Worm (Caenorhabditis elegans): Measurements from ENCODE around the gene sre-33.

The sre-33 gene

DNA sequence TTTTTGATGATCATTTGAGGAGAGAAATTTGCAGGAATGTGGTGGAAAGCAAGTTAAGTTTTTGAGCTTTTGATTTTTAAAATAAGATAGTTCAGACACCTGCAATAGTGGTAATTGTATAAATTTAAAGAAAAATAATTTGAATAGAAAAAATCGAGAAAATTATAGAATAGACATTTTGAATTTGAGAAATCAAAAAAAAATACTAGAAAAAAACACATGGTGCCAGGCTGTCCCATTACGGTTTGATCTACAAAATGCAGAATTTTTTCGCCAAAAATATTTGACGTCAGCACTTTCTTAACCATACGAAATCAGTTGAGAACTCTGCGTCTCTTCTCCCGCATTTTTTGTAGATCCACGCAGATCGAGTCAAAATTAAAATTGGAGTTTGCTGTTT is 35.6 kb upstream of the sre-33 start, which contains the start of gene sre-27:
Gene sre-27 (minus strand): TSS at position 101 of the 400 bp plus-strand sequence.
- TF ChIP-seq zag-1 (tag; optimal IDR thresholded peaks at IDR 0.05), result no peak
- TF ChIP-seq pqm-1 (tag; optimal IDR thresholded peaks at IDR 0.05), result no peak
- TF ChIP-seq nhr-11 (tag; optimal IDR thresholded peaks at IDR 0.05), result no peak
- TF ChIP-seq mml-1 (tag; optimal IDR thresholded peaks at IDR 0.05), result no peak
- no peak for TF ChIP-seq lin-15B (tag; optimal IDR thresholded peaks at IDR 0.05)
- no peak for TF ChIP-seq egl-27 (tag; optimal IDR thresholded peaks at IDR 0.05)
- no peak for TF ChIP-seq unc-62 (GFP tag; optimal IDR thresholded peaks at IDR 0.05)
- no peak for TF ChIP-seq nhr-25 (tag; optimal IDR thresholded peaks at IDR 0.05)
- TF ChIP-seq ztf-4 (tag; optimal IDR thresholded peaks at IDR 0.05), result no peak
- no peak for TF ChIP-seq lsy-12 (tag; optimal IDR thresholded peaks at IDR 0.05)
- TF ChIP-seq ceh-28 (tag; optimal IDR thresholded peaks at IDR 0.05), result no peak
- no peak for TF ChIP-seq ceh-9 (tag; optimal IDR thresholded peaks at IDR 0.05)
- TF ChIP-seq lin-39 (tag; optimal IDR thresholded peaks at IDR 0.05), result no peak
- TF ChIP-seq ZK546.5 (tag; optimal IDR thresholded peaks at IDR 0.05), result no peak
- no peak for TF ChIP-seq jun-1 (tag; optimal IDR thresholded peaks at IDR 0.05)
- no peak for TF ChIP-seq snpc-4 (tag; optimal IDR thresholded peaks at IDR 0.05)
- no peak for TF ChIP-seq hmg-11 (tag; optimal IDR thresholded peaks at IDR 0.05)
- TF ChIP-seq nhr-77 (tag; optimal IDR thresholded peaks at IDR 0.05), result no peak

DNA sequence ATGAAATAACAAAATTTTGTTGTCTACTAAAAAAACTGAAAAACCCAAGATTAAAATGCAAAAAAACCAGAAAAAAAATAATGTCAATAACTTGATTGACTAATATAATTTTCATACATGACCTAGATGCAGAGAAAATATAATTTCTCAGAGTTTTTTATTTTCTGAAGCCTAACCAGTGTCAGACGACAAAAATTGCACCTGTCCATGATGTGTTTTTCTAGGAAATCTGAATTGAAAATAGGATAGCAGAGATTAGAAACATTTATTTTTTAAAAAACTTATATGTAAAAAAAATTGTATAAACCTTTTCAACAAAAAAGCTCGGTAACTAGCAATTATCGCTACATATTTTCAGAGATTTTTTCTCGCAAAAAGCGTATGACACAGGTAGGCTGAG is 35.1 kb upstream of the sre-33 start:
- TF ChIP-seq eor-1 (tag; optimal IDR thresholded peaks at IDR 0.05), result no peak
- TF ChIP-seq nhr-76 (tag; optimal IDR thresholded peaks at IDR 0.05), result no peak
- TF ChIP-seq nhr-43 (tag; optimal IDR thresholded peaks at IDR 0.05; ENCODE audit: poor library complexity, severe bottlenecking), result no peak
- no peak for TF ChIP-seq sea-2 (GFP tag; optimal IDR thresholded peaks at IDR 0.05)
- no peak for TF ChIP-seq skn-1 (tag; optimal IDR thresholded peaks at IDR 0.05)
- TF ChIP-seq nhr-25 (tag; optimal IDR thresholded peaks at IDR 0.05), result no peak
- TF ChIP-seq nhr-67 (tag; optimal IDR thresholded peaks at IDR 0.05), result no peak
- no peak for TF ChIP-seq lsy-12 (tag; optimal IDR thresholded peaks at IDR 0.05)
- TF ChIP-seq egl-27 (tag; optimal IDR thresholded peaks at IDR 0.05), result no peak
- no peak for TF ChIP-seq ceh-16 (tag; optimal IDR thresholded peaks at IDR 0.05)
- TF ChIP-seq hmg-11 (tag; optimal IDR thresholded peaks at IDR 0.05), result no peak
- no peak for TF ChIP-seq aly-2 (tag; optimal IDR thresholded peaks at IDR 0.05)

DNA sequence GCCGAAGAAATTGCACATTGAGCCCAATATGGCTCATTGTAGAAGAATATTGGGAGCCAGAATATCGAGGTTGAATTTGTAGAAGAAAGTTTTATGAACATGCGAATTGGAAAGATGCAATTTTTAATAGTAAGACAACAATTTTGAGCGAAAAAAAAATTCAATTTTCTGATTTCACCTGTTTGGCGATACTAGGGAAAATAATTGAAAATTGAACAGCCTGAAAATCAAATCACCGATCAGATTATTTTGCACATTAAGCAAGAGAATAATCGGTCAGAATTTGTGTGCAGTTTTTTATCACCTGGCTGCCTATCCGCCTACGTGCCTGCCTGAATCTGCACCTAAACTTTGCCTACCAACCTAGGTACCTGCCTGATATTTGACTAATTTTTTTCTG is 32.6 kb upstream of the sre-33 start, which contains the start of gene sre-26:
Gene sre-26 (minus strand): TSS at position 101 of the 400 bp plus-strand sequence.
- TF ChIP-seq nhr-77 (tag; optimal IDR thresholded peaks at IDR 0.05) (no peak), fkh-2 (tag; optimal IDR thresholded peaks at IDR 0.05) (no peak), jun-1 (tag; optimal IDR thresholded peaks at IDR 0.05) (no peak), ztf-4 (tag; optimal IDR thresholded peaks at IDR 0.05) (no peak), elt-1 (tag; optimal IDR thresholded peaks at IDR 0.05) (no peak), eor-1 (tag; optimal IDR thresholded peaks at IDR 0.05) (no peak), ama-1 (optimal IDR thresholded peaks at IDR 0.05) (no peak), nhr-67 (tag; optimal IDR thresholded peaks at IDR 0.05) (no peak), tbx-2 (tag; optimal IDR thresholded peaks at IDR 0.05) (no peak), fos-1 (tag; optimal IDR thresholded peaks at IDR 0.05) (no peak), nfya-1 (tag; optimal IDR thresholded peaks at IDR 0.05; ENCODE audit: insufficient read depth) (no peak), nhr-76 (tag; optimal IDR thresholded peaks at IDR 0.05) (no peak), unc-39 (tag; optimal IDR thresholded peaks at IDR 0.05) (no peak), sea-2 (GFP tag; optimal IDR thresholded peaks at IDR 0.05) (no peak), mdl-1 (tag; optimal IDR thresholded peaks at IDR 0.05) (no peak), nhr-25 (tag; optimal IDR thresholded peaks at IDR 0.05) (no peak), skn-1 (tag; optimal IDR thresholded peaks at IDR 0.05) (no peak), lin-39 (tag; optimal IDR thresholded peaks at IDR 0.05) (no peak)

DNA sequence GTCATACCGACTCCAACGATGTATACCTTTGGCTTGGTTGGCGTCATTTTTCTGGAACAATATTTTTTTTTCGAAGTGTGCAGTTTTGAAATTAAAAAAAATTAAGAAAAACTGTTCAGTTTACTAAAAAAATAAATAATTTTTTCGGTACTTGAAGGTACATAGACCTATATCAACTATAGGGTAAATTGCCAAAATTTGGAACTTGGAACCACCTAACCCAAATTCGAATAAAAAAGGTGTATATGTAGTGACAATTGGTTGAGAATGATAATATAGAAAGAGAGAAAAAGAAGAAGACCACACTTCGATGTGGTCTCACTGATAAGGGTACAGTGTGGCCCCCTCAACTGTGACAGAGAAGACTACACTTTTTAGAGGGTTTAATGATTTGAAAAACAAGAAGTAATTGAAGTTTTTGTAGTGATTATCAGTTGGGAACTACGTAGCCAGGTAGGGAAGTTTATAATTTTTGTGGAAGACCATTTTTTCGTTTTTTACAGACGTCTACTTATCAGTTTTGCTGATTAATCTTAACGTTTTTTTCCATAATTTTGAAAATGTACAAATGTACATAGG is 27.4 kb upstream of the sre-33 start, which contains the start of gene daf-22:
Gene daf-22 (minus strand): TSS at position 51 of the 579 bp plus-strand sequence.
- peak; percentile 93 for TF ChIP-seq pqm-1 (tag; optimal IDR thresholded peaks at IDR 0.05)
- no peak for TF ChIP-seq lin-15B (tag; optimal IDR thresholded peaks at IDR 0.05)
- peak; percentile 19 for TF ChIP-seq nfya-1 (tag; optimal IDR thresholded peaks at IDR 0.05; ENCODE audit: insufficient read depth)
- no peak for TF ChIP-seq egl-5 (tag; optimal IDR thresholded peaks at IDR 0.05)
- TF ChIP-seq elt-2 (tag; optimal IDR thresholded peaks at IDR 0.05), result peak; percentile 98
- peak; percentile 49 for TF ChIP-seq jun-1 (tag; optimal IDR thresholded peaks at IDR 0.05)
- TF ChIP-seq egl-27 (tag; optimal IDR thresholded peaks at IDR 0.05), result no peak
- TF ChIP-seq pha-4 (tag; optimal IDR thresholded peaks at IDR 0.05), result peak; percentile 37
- TF ChIP-seq nhr-237 (tag; optimal IDR thresholded peaks at IDR 0.05), result no peak
- TF ChIP-seq unc-39 (tag; optimal IDR thresholded peaks at IDR 0.05), result no peak
